Fruit fly (Drosophila melanogaster) whole organism, prepupa: ENCODE measurements around the gene beag.

Experiments
- CG11762 ChIP-seq: fragments of 200-800 bp; sonication (Bioruptor generic); optimal IDR thresholded peaks from 3 replicates; lab custom pipeline; 2016; ENCODE audit warnings: missing biosample characterization, missing genetic modification characterization; ENCODE audit not compliant: insufficient read depth
- CG15336 ChIP-seq: fragments of 200-800 bp; sonication (Bioruptor generic); IDR thresholded peaks from 2 replicates; pipeline ENCODE4 v1.3.6; 2022; ENCODE audit warnings: missing biosample characterization, missing genetic modification characterization
- CG3032 ChIP-seq: fragments of 200-800 bp; optimal IDR thresholded peaks from 2 replicates; lab custom pipeline; 2019; ENCODE audit warnings: missing biosample characterization, mild to moderate bottlenecking, missing genetic modification characterization, moderate library complexity
- CG32006 ChIP-seq: fragments of 200-800 bp; sonication (Bioruptor generic); optimal IDR thresholded peaks from 3 replicates; lab custom pipeline; 2017; ENCODE audit warnings: missing biosample characterization, mild to moderate bottlenecking, missing genetic modification characterization
- CG8319 ChIP-seq: fragments of 200-800 bp; sonication (Bioruptor generic); optimal IDR thresholded peaks from 3 replicates; lab custom pipeline; 2016; ENCODE audit warnings: missing biosample characterization, missing genetic modification characterization
- Hr38 ChIP-seq: sonication (Bioruptor generic); optimal IDR thresholded peaks from 2 replicates; lab custom pipeline; 2016; ENCODE audit warnings: missing biosample characterization, missing genetic modification characterization
- Lpt ChIP-seq: fragments of 200-800 bp; sonication (Bioruptor generic); optimal IDR thresholded peaks from 3 replicates; lab custom pipeline; 2016; ENCODE audit warnings: missing biosample characterization, missing genetic modification characterization
- dac ChIP-seq: fragments of 200-800 bp; sonication (Bioruptor generic); optimal IDR thresholded peaks from 2 replicates; lab custom pipeline; 2017; ENCODE audit warnings: missing biosample characterization, mild to moderate bottlenecking, missing genetic modification characterization
- fkh ChIP-seq: fragments of 200-800 bp; sonication (Bioruptor generic); optimal IDR thresholded peaks from 3 replicates; lab custom pipeline; 2017; ENCODE audit warnings: missing biosample characterization, mild to moderate bottlenecking, missing genetic modification characterization, moderate library complexity

DNA sequence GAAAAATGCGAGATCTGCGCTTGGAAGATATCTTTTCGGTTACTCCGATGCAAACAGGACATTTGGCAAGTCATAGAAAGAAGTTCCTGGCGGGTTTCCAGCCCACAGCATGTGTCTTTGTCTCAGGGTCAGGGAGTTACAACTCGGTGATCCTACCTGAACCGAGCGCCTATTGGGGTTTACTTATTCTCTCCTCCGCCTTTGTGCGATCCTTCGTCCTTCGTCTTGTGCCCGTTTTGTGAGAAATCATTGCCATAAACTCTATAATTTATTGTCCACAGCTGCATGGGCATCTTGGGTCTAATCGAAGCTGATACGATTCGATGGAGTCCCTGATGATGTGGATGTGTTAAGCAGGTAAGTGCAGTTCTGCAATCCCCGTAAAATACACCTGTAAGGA lies 26.9 kb downstream of the beag start:
- TF ChIP-seq CG15336 (GFP tag; lab: Robert Waterston, UW) (no peak), CG3032 (tag; lab: Kevin White, UChicago) (no peak), CG11762 (GFP tag; lab: Kevin White, UChicago) (no peak), CG32006 (GFP tag; lab: Kevin White, UChicago) (no peak), dac (no peak), fkh (GFP tag; lab: Kevin White, UChicago) (no peak), Hr38 (GFP tag; lab: Kevin White, UChicago) (no peak), CG8319 (no peak), Lpt (no peak)
